Worm (Caenorhabditis elegans) whole organism, L2 larva: Measurements from ENCODE around the gene aqp-2.

ENCODE experiments used
- ZK546.5 ChIP-seq: sonication (generic microtip); optimal IDR thresholded peaks from 2 replicates; lab custom pipeline; 2017; ENCODE audit warnings: missing biosample characterization, missing genetic modification characterization
- ama-1 ChIP-seq: fragments of 150-350 bp; optimal IDR thresholded peaks from 2 replicates; lab custom pipeline; 2018; ENCODE audit warnings: inconsistent platforms
- elt-1 ChIP-seq: fragments of 150-350 bp; optimal IDR thresholded peaks from 2 replicates; lab custom pipeline; 2014; ENCODE audit warnings: missing biosample characterization, missing genetic modification characterization
- elt-3 ChIP-seq: sonication (generic microtip); optimal IDR thresholded peaks from 2 replicates; lab custom pipeline; 2017; ENCODE audit warnings: missing biosample characterization, missing genetic modification characterization
- lin-11 ChIP-seq: fragments of 150-350 bp; sonication (generic microtip); optimal IDR thresholded peaks from 2 replicates; lab custom pipeline; 2014; ENCODE audit warnings: missing biosample characterization, missing genetic modification characterization, inconsistent platforms, mixed read lengths
- nhr-11 ChIP-seq: fragments of 150-350 bp; optimal IDR thresholded peaks from 2 replicates; lab custom pipeline; 2014; ENCODE audit warnings: missing biosample characterization, missing genetic modification characterization
- nhr-23 ChIP-seq: fragments of 150-350 bp; optimal IDR thresholded peaks from 2 replicates; lab custom pipeline; 2014; ENCODE audit warnings: missing biosample characterization, missing genetic modification reagents, missing genetic modification characterization
- nhr-237 ChIP-seq: fragments of 150-350 bp; optimal IDR thresholded peaks from 2 replicates; lab custom pipeline; 2014; ENCODE audit warnings: missing biosample characterization, missing genetic modification characterization
- nhr-25 ChIP-seq: fragments of 150-350 bp; sonication (generic microtip); optimal IDR thresholded peaks from 3 replicates; lab custom pipeline; 2014; ENCODE audit warnings: missing biosample characterization, missing genetic modification characterization
- peb-1 ChIP-seq: fragments of 150-350 bp; optimal IDR thresholded peaks from 2 replicates; lab custom pipeline; 2014; ENCODE audit warnings: missing biosample characterization, missing genetic modification characterization
- skn-1 ChIP-seq: sonication (generic microtip); optimal IDR thresholded peaks from 2 replicates; lab custom pipeline; 2017; ENCODE audit warnings: missing biosample characterization, missing genetic modification characterization
- unc-55 ChIP-seq: fragments of 150-350 bp; sonication (generic microtip); optimal IDR thresholded peaks from 3 replicates; lab custom pipeline; 2014; ENCODE audit warnings: missing biosample characterization, missing genetic modification reagents, missing genetic modification characterization
- unc-62 ChIP-seq: fragments of 150-350 bp; optimal IDR thresholded peaks from 2 replicates; lab custom pipeline; 2014; ENCODE audit warnings: missing biosample characterization, missing genetic modification reagents, missing genetic modification characterization

DNA sequence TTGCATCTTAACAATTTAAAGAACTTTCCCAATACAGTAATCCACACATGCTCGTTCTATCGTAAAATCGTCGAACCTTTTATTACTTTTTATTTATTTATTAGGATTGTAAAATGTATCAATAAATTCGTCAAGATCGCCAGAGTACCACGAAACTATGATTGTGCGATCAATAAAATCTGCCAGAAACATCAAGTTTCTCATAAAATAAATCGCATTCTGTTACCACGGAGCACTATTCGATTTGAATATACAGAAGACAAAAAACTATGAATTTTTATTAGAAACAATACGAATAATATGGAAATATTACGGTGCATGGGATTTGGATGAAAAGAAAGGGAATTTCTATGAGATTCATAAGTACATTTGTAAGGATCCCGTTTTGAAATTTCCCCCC is 5.0 kb upstream of the aqp-2 start, which contains the start of gene C01G6.2:
- no peak for TF ChIP-seq peb-1 (tag; lab: Kevin White, UChicago)
- TF ChIP-seq skn-1 (tag; lab: Kevin White, UChicago): no peak
- TF ChIP-seq nhr-25 (tag; lab: Kevin White, UChicago): no peak
- no peak for TF ChIP-seq unc-55 (GFP tag; lab: Kevin White, UChicago)
- no peak for TF ChIP-seq elt-3 (tag; lab: Kevin White, UChicago)
- no peak for TF ChIP-seq nhr-23
- TF ChIP-seq lin-11 (tag; lab: Kevin White, UChicago): no peak
- no peak for TF ChIP-seq unc-62 (GFP tag; lab: Kevin White, UChicago)
- TF ChIP-seq nhr-237 (tag; lab: Kevin White, UChicago): no peak
- TF ChIP-seq ama-1 (lab: Kevin White, UChicago): no peak
- no peak for TF ChIP-seq ZK546.5 (tag; lab: Kevin White, UChicago)
- no peak for TF ChIP-seq nhr-11 (tag; lab: Kevin White, UChicago)
- no peak for TF ChIP-seq elt-1 (tag; lab: Kevin White, UChicago)
